Worm (Caenorhabditis elegans) whole organism, L1 larva: ENCODE data around the gene pud-3.
"Not testable (repeated sequence)": the region's sequence is repeated elsewhere in the genome, so short reads cannot be mapped to it uniquely, and the experiment has no call there.

Experiments used
- C16A3.4 ChIP-seq: fragments of 150-350 bp; optimal IDR thresholded peaks from 2 replicates; lab custom pipeline; 2014; ENCODE audit warnings: missing biosample characterization, missing genetic modification characterization
- F16B12.6 ChIP-seq: fragments of 150-350 bp; optimal IDR thresholded peaks from 2 replicates; lab custom pipeline; 2014; ENCODE audit warnings: missing biosample characterization, missing genetic modification characterization
- blmp-1 ChIP-seq: fragments of 150-350 bp; optimal IDR thresholded peaks from 2 replicates; lab custom pipeline; 2014; ENCODE audit warnings: missing biosample characterization, missing genetic modification characterization
- fkh-4 ChIP-seq: sonication (generic microtip); optimal IDR thresholded peaks from 2 replicates; lab custom pipeline; 2016; ENCODE audit warnings: missing compliant biosample characterization, missing genetic modification characterization, borderline replicate concordance
- hlh-17 ChIP-seq: fragments of 200-800 bp; sonication (Bioruptor generic); optimal IDR thresholded peaks from 2 replicates; lab custom pipeline; 2018; ENCODE audit warnings: missing genetic modification characterization, mild to moderate bottlenecking, missing compliant biosample characterization, moderate library complexity, borderline replicate concordance
- mdl-1 ChIP-seq, 2 experiments: fragments of 150-350 bp; optimal IDR thresholded peaks; 2 replicates each; lab custom pipeline; 2014 to 2017; ENCODE audit warnings: missing biosample characterization in 2 of 2, missing genetic modification characterization in 2 of 2, inconsistent platforms in 1 of 2
- nhr-11 ChIP-seq: fragments of 150-350 bp; optimal IDR thresholded peaks from 2 replicates; lab custom pipeline; 2014; ENCODE audit warnings: missing biosample characterization, missing genetic modification characterization
- sox-4 ChIP-seq: sonication (generic microtip); optimal IDR thresholded peaks from 2 replicates; lab custom pipeline; 2016; ENCODE audit warnings: missing genetic modification characterization, missing compliant biosample characterization
- sup-37 ChIP-seq: fragments of 200-800 bp; sonication (Bioruptor generic); optimal IDR thresholded peaks from 2 replicates; lab custom pipeline; 2018; ENCODE audit warnings: mild to moderate bottlenecking, missing genetic modification characterization, missing compliant biosample characterization
- swsn-7 ChIP-seq: sonication (generic microtip); optimal IDR thresholded peaks from 2 replicates; lab custom pipeline; 2016; ENCODE audit warnings: missing genetic modification characterization, missing compliant biosample characterization
- unc-62 ChIP-seq: fragments of 150-350 bp; optimal IDR thresholded peaks from 2 replicates; lab custom pipeline; 2014; ENCODE audit warnings: missing biosample characterization, missing genetic modification reagents, missing genetic modification characterization
- ztf-11 ChIP-seq, 2 experiments: sonication (generic microtip); optimal IDR thresholded peaks; 2 replicates each; lab custom pipeline; 2016 to 2017; ENCODE audit warnings: missing genetic modification characterization in 2 of 2, missing biosample characterization in 1 of 2, missing compliant biosample characterization in 1 of 2

DNA sequence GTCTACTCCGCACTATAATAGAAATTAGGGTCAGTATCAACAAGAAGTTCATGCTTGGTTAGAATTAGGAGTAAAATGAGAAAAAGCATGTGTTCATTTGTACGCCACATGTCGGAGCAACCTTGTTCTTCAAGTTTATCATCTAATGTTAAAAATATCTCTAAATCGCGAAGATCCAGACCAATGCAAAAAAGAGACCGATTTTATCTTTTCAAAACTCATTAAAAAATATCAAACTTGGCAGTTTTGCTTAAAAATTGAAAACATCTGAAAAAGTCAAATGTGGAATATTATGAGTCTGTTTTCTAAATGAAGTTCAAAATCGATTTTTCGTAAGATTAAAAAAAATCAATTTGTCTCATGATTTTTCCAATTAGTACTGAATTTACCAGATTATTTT is 4.0 kb downstream of the pud-3 start, which contains the start of gene Y19D10B.6:
- not testable (repeated sequence) for TF ChIP-seq F16B12.6; sup-37 (GFP tag; lab: Kevin White, UChicago); mdl-1 (tag; optimal IDR thresholded peaks at IDR 0.05; lab: Kevin White, UChicago); nhr-11 (tag; lab: Kevin White, UChicago); unc-62 (GFP tag; lab: Kevin White, UChicago); fkh-4 (tag; lab: Kevin White, UChicago); swsn-7; ztf-11 (tag; optimal IDR thresholded peaks at IDR 0.05; lab: Kevin White, UChicago); C16A3.4 (tag; lab: Kevin White, UChicago); blmp-1 (tag; lab: Kevin White, UChicago); sox-4 (tag; lab: Kevin White, UChicago); hlh-17 (GFP tag; lab: Kevin White, UChicago)
